Worm (Caenorhabditis elegans) whole organism, L3 larva: ENCODE measurements around the gene C02F5.12.

ENCODE experiments used
- ama-1 ChIP-seq: fragments of 150-350 bp; optimal IDR thresholded peaks from 2 replicates; lab custom pipeline; 2018
- egl-5 ChIP-seq: fragments of 150-350 bp; optimal IDR thresholded peaks from 2 replicates; lab custom pipeline; 2017; ENCODE audit warnings: missing biosample characterization, missing genetic modification reagents, missing genetic modification characterization, inconsistent platforms
- fkh-10 ChIP-seq: sonication (generic microtip); optimal IDR thresholded peaks from 2 replicates; lab custom pipeline; 2017; ENCODE audit warnings: missing biosample characterization, missing genetic modification reagents, missing genetic modification characterization
- nhr-12 ChIP-seq: fragments of 150-350 bp; optimal IDR thresholded peaks from 2 replicates; lab custom pipeline; 2014; ENCODE audit warnings: missing biosample characterization, missing genetic modification characterization
- nhr-237 ChIP-seq: fragments of 150-350 bp; optimal IDR thresholded peaks from 2 replicates; lab custom pipeline; 2014; ENCODE audit warnings: missing biosample characterization, missing genetic modification characterization
- pqm-1 ChIP-seq: fragments of 150-350 bp; optimal IDR thresholded peaks from 2 replicates; lab custom pipeline; 2017; ENCODE audit warnings: missing biosample characterization, missing genetic modification characterization, inconsistent platforms
- skn-1 ChIP-seq: fragments of 150-350 bp; optimal IDR thresholded peaks from 2 replicates; lab custom pipeline; 2014; ENCODE audit warnings: missing biosample characterization, missing genetic modification characterization

- TF ChIP-seq nhr-237 (tag; lab: Kevin White, UChicago) = no peak
- TF ChIP-seq ama-1 (lab: Kevin White, UChicago) = no peak
- TF ChIP-seq egl-5 (tag; lab: Kevin White, UChicago) = no peak
- TF ChIP-seq fkh-10 (GFP tag; lab: Kevin White, UChicago) = no peak
- no peak for TF ChIP-seq pqm-1 (tag; lab: Kevin White, UChicago)
- no peak for TF ChIP-seq nhr-12 (tag; lab: Kevin White, UChicago)
- no peak for TF ChIP-seq skn-1 (tag; lab: Kevin White, UChicago)
Measured at ce11 chrIII:8202754-8203153, 40.1 kb downstream of the C02F5.12 start, which contains the start of gene snb-5.
